Worm (Caenorhabditis elegans) whole organism, L4 larva: ENCODE measurements around the gene cdk-12.

Experiments used
- D1046.2 ChIP-seq: fragments of 200-800 bp; sonication (Bioruptor generic); IDR thresholded peaks from 2 replicates; pipeline ENCODE4 v1.3.6; 2022; ENCODE audit warnings: missing genetic modification characterization, missing compliant biosample characterization
- Y5F2A.4 ChIP-seq: fragments of 200-800 bp; sonication (Bioruptor generic); optimal IDR thresholded peaks from 2 replicates; lab custom pipeline; 2018; ENCODE audit warnings: mild to moderate bottlenecking, missing genetic modification characterization, missing compliant biosample characterization
- ZK337.2 ChIP-seq: fragments of 200-800 bp; sonication (Bioruptor generic); IDR thresholded peaks from 2 replicates; pipeline ENCODE4 v1.3.6; 2022; ENCODE audit warnings: missing genetic modification reagents, missing genetic modification characterization, missing compliant biosample characterization
- ZK546.5 ChIP-seq, 2 experiments: sonication (generic microtip); optimal IDR thresholded peaks; 2 replicates each; lab custom pipeline; 2017; ENCODE audit warnings: missing biosample characterization in 2 of 2, missing genetic modification characterization in 2 of 2
- aha-1 ChIP-seq: fragments of 150-350 bp; peaks from one replicate; lab custom pipeline; 2014; ENCODE audit warnings: missing biosample characterization, missing genetic modification characterization
- ceh-44 ChIP-seq: fragments of 200-800 bp; sonication (Bioruptor generic); IDR thresholded peaks from 2 replicates; pipeline ENCODE4 v1.3.6; 2022; ENCODE audit warnings: missing genetic modification reagents, missing genetic modification characterization, missing compliant biosample characterization
- ceh-82 ChIP-seq: sonication (generic microtip); optimal IDR thresholded peaks from 2 replicates; lab custom pipeline; 2017; ENCODE audit warnings: missing biosample characterization, missing genetic modification characterization
- daf-19 ChIP-seq: fragments of 200-800 bp; sonication (Bioruptor generic); conservative IDR thresholded peaks from 2 replicates; pipeline ENCODE4 v1.3.6; 2022; ENCODE audit warnings: missing genetic modification characterization, missing compliant biosample characterization
- dmd-6 ChIP-seq: fragments of 200-800 bp; sonication (Bioruptor generic); IDR thresholded peaks from 2 replicates; pipeline ENCODE4 v1.3.6; 2022; ENCODE audit warnings: missing genetic modification reagents, missing genetic modification characterization, missing compliant biosample characterization
- dmd-8 ChIP-seq: fragments of 200-800 bp; sonication (Bioruptor generic); IDR thresholded peaks from 2 replicates; pipeline ENCODE4 v1.3.6; 2022; ENCODE audit warnings: missing genetic modification characterization, missing compliant biosample characterization
- dmd-9 ChIP-seq: fragments of 200-800 bp; sonication (Bioruptor generic); IDR thresholded peaks from 2 replicates; pipeline ENCODE4 v1.3.6; 2022; ENCODE audit warnings: missing genetic modification reagents, missing genetic modification characterization, missing compliant biosample characterization
- fkh-10 ChIP-seq: fragments of 150-350 bp; optimal IDR thresholded peaks from 2 replicates; lab custom pipeline; 2014; ENCODE audit warnings: missing biosample characterization, missing genetic modification reagents, missing genetic modification characterization
- hlh-11 ChIP-seq: fragments of 200-800 bp; sonication (Bioruptor generic); optimal IDR thresholded peaks from 2 replicates; lab custom pipeline; 2018; ENCODE audit warnings: mild to moderate bottlenecking, missing genetic modification characterization, missing compliant biosample characterization
- hlh-30 ChIP-seq: sonication (generic microtip); optimal IDR thresholded peaks from 2 replicates; lab custom pipeline; 2017; ENCODE audit warnings: antibody characterized with exemption, mild to moderate bottlenecking, missing genetic modification characterization, missing compliant biosample characterization; ENCODE audit not compliant: insufficient read depth
- lin-1 ChIP-seq: fragments of 200-800 bp; sonication (Bioruptor generic); IDR thresholded peaks from 2 replicates; pipeline ENCODE4 v1.3.6; 2022; ENCODE audit warnings: missing genetic modification reagents, missing genetic modification characterization, missing compliant biosample characterization
- lin-13 ChIP-seq: fragments of 150-350 bp; optimal IDR thresholded peaks from 2 replicates; lab custom pipeline; 2014; ENCODE audit warnings: missing biosample characterization, missing genetic modification reagents, missing genetic modification characterization
- lin-38 ChIP-seq: fragments of 200-800 bp; sonication (Bioruptor generic); IDR thresholded peaks from 2 replicates; pipeline ENCODE4 v1.3.6; 2022; ENCODE audit warnings: missing genetic modification reagents, missing genetic modification characterization, missing compliant biosample characterization
- lir-3 ChIP-seq: sonication (generic microtip); optimal IDR thresholded peaks from 2 replicates; lab custom pipeline; 2016; ENCODE audit warnings: mild to moderate bottlenecking, missing genetic modification characterization, missing compliant biosample characterization
- madf-5 ChIP-seq, 2 experiments: fragments of 200-800 bp; sonication (Bioruptor generic); IDR thresholded peaks; 2 replicates each; pipeline ENCODE4 v1.3.6; 2022; ENCODE audit warnings: missing compliant biosample characterization in 2 of 2, missing genetic modification characterization in 2 of 2
- madf-9 ChIP-seq: fragments of 200-800 bp; sonication (Bioruptor generic); conservative IDR thresholded peaks from 2 replicates; pipeline ENCODE4 v1.3.6; 2022; ENCODE audit warnings: missing genetic modification reagents, missing genetic modification characterization, missing compliant biosample characterization
- mes-2 ChIP-seq: sonication (generic microtip); optimal IDR thresholded peaks from 2 replicates; lab custom pipeline; 2016; ENCODE audit warnings: missing genotype, mild to moderate bottlenecking, missing genetic modification characterization, missing compliant biosample characterization; ENCODE audit not compliant: poor library complexity, severe bottlenecking
- nhr-102 ChIP-seq: sonication (generic microtip); optimal IDR thresholded peaks from 2 replicates; lab custom pipeline; 2016; ENCODE audit warnings: mild to moderate bottlenecking, missing genetic modification characterization, moderate library complexity, missing compliant biosample characterization
- nhr-111 ChIP-seq: fragments of 200-800 bp; sonication (Bioruptor generic); optimal IDR thresholded peaks from 2 replicates; lab custom pipeline; 2018; ENCODE audit warnings: mild to moderate bottlenecking, missing genetic modification characterization, missing compliant biosample characterization
- nhr-77 ChIP-seq: fragments of 150-350 bp; optimal IDR thresholded peaks from 2 replicates; lab custom pipeline; 2014; ENCODE audit warnings: missing biosample characterization, missing genetic modification characterization
- php-3 ChIP-seq: fragments of 200-800 bp; sonication (Bioruptor generic); IDR thresholded peaks from 2 replicates; pipeline ENCODE4 v1.3.6; 2022; ENCODE audit warnings: missing genetic modification reagents, missing genetic modification characterization, missing compliant biosample characterization
- rbr-2 ChIP-seq: sonication (generic microtip); optimal IDR thresholded peaks from 2 replicates; lab custom pipeline; 2016; ENCODE audit warnings: missing genotype, missing genetic modification characterization, missing compliant biosample characterization
- saeg-2 ChIP-seq: fragments of 200-800 bp; sonication (Bioruptor generic); IDR thresholded peaks from 2 replicates; pipeline ENCODE4 v1.3.6; 2022; ENCODE audit warnings: missing genetic modification reagents, missing genetic modification characterization, missing compliant biosample characterization
- set-16 ChIP-seq: fragments of 200-800 bp; sonication (Bioruptor generic); IDR thresholded peaks from 2 replicates; pipeline ENCODE4 v1.3.6; 2022; ENCODE audit warnings: missing genetic modification reagents, missing genetic modification characterization, missing compliant biosample characterization
- snpc-1.2 ChIP-seq: fragments of 200-800 bp; sonication (Bioruptor generic); IDR thresholded peaks from 2 replicates; pipeline ENCODE4 v1.3.6; 2022; ENCODE audit warnings: missing genetic modification reagents, missing genetic modification characterization, missing compliant biosample characterization
- tra-1 ChIP-seq: fragments of 200-800 bp; sonication (Bioruptor generic); IDR thresholded peaks from 2 replicates; pipeline ENCODE4 v1.3.6; 2022; ENCODE audit warnings: missing genetic modification reagents, missing genetic modification characterization, missing compliant biosample characterization
- zfp-3 ChIP-seq: fragments of 200-800 bp; sonication (Bioruptor generic); conservative IDR thresholded peaks from 2 replicates; pipeline ENCODE4 v1.3.6; 2022; ENCODE audit warnings: missing genetic modification reagents, missing genetic modification characterization, missing compliant biosample characterization
- zip-11 ChIP-seq: fragments of 200-800 bp; sonication (Bioruptor generic); IDR thresholded peaks from 2 replicates; pipeline ENCODE4 v1.3.6; 2022; ENCODE audit warnings: missing genetic modification characterization, missing compliant biosample characterization
- ztf-11 ChIP-seq: fragments of 150-350 bp; optimal IDR thresholded peaks from 2 replicates; lab custom pipeline; 2014; ENCODE audit warnings: missing biosample characterization, missing genetic modification characterization

The cdk-12 gene

ce11 chrIII:4378600-4379293 is 46.0 kb downstream of the cdk-12 start (continued):
- TF ChIP-seq zfp-3 (0 out of 2 replicates have a peak, but pooled peaks have one; percentile 34), fkh-10 (GFP tag; lab: Kevin White, UChicago) (peak; percentile 4), lin-38 (GFP tag; lab: Robert Waterston, UW) (peak; percentile 72), nhr-111 (GFP tag; lab: Kevin White, UChicago) (peak; percentile 69), nhr-102 (tag; lab: Kevin White, UChicago) (peak; percentile 61), php-3 (GFP tag; lab: Robert Waterston, UW) (peak; percentile 48), lir-3 (tag; lab: Kevin White, UChicago) (peak; percentile 75), madf-5 (GFP tag; IDR thresholded peaks at IDR 0.05; lab: Robert Waterston, UW) (peak; percentile 46 to 62; a peak in 1 of 4 replicates), hlh-30 (tag; lab: Kevin White, UChicago) (peak; percentile 34), set-16 (GFP tag; lab: Robert Waterston, UW) (peak; percentile 91), dmd-6 (GFP tag; lab: Robert Waterston, UW) (peak; percentile 63), Y5F2A.4 (GFP tag; lab: Kevin White, UChicago) (peak; percentile 19), tra-1 (GFP tag; lab: Robert Waterston, UW) (peak; percentile 64), saeg-2 (GFP tag; lab: Robert Waterston, UW) (0 out of 2 replicates have a peak, but pooled peaks have one; percentile 68), ceh-44 (peak; percentile 37; the same call in 1 of the 2 replicates), daf-19 (GFP tag; lab: Robert Waterston, UW) (0 out of 2 replicates have a peak, but pooled peaks have one; percentile 57), snpc-1.2 (GFP tag; lab: Robert Waterston, UW) (peak; percentile 30; the same call in 1 of the 2 replicates), hlh-11 (tag; lab: Kevin White, UChicago) (peak; percentile 78), dmd-9 (GFP tag; lab: Robert Waterston, UW) (0 out of 2 replicates have a peak, but pooled peaks have one; percentile 30), dmd-8 (GFP tag; lab: Robert Waterston, UW) (peak; percentile 75; the same call in 1 of the 2 replicates), D1046.2 (GFP tag; lab: Robert Waterston, UW) (peak; percentile 8; the same call in 1 of the 2 replicates)

- TF ChIP-seq ZK337.2 = no peak
- TF ChIP-seq ceh-82 (tag; lab: Kevin White, UChicago) = no peak
- no peak for TF ChIP-seq ceh-44
- TF ChIP-seq lin-13 = no peak
- no peak for TF ChIP-seq aha-1 (tag; lab: Kevin White, UChicago)
- no peak for TF ChIP-seq nhr-111 (GFP tag; lab: Kevin White, UChicago)
- TF ChIP-seq rbr-2 (tag; lab: Kevin White, UChicago) = no peak
- TF ChIP-seq tra-1 (GFP tag; lab: Robert Waterston, UW) = no peak
- no peak for TF ChIP-seq nhr-77
- no peak for TF ChIP-seq lin-1 (GFP tag; lab: Robert Waterston, UW)
Observed at ce11 chrIII:4379717-4380116, 46.9 kb downstream of the cdk-12 start, which contains the start of gene B0284.3. B0284.3 (minus strand) TSS chrIII:4379817.

ce11 chrIII:4380835-4381234 is 48.0 kb downstream of the cdk-12 start:
- TF ChIP-seq ZK546.5 (tag; optimal IDR thresholded peaks at IDR 0.05; lab: Kevin White, UChicago) (no peak), mes-2 (peak; percentile 65)

ce11 chrIII:4381343-4381742 is 48.6 kb downstream of the cdk-12 start, which contains the start of gene pals-27:
pals-27 (plus strand) TSS chrIII:4381643.
- no peak for TF ChIP-seq rbr-2 (tag; lab: Kevin White, UChicago)
- TF ChIP-seq madf-9 = no peak
- no peak for TF ChIP-seq ztf-11 (tag; lab: Kevin White, UChicago)
- TF ChIP-seq zip-11 (GFP tag; lab: Robert Waterston, UW) = no peak
- TF ChIP-seq lin-1 (GFP tag; lab: Robert Waterston, UW) = no peak
- TF ChIP-seq saeg-2 (GFP tag; lab: Robert Waterston, UW) = no peak
- no peak for TF ChIP-seq dmd-6 (GFP tag; lab: Robert Waterston, UW)
- TF ChIP-seq aha-1 (tag; lab: Kevin White, UChicago) = no peak
- no peak for TF ChIP-seq hlh-11 (tag; lab: Kevin White, UChicago)
